Fruit fly (Drosophila melanogaster) whole organism, adult: ENCODE measurements around the gene Ag5r2.

ENCODE experiments used
- CG11617 ChIP-seq: fragments of 200-800 bp; sonication (Bioruptor generic); optimal IDR thresholded peaks from 2 replicates; lab custom pipeline; 2017; ENCODE audit warnings: mild to moderate bottlenecking, missing biosample characterization, missing genetic modification reagents, missing genetic modification characterization
- CG1620 ChIP-seq: fragments of 200-800 bp; sonication (Bioruptor generic); optimal IDR thresholded peaks from 2 replicates; lab custom pipeline; 2016; ENCODE audit warnings: missing biosample characterization, missing genetic modification characterization
- CG7045 ChIP-seq: fragments of 200-800 bp; sonication (Bioruptor generic); optimal IDR thresholded peaks from 2 replicates; lab custom pipeline; 2017; ENCODE audit warnings: missing biosample characterization, mild to moderate bottlenecking, missing genetic modification characterization
- Hr96 ChIP-seq: fragments of 200-800 bp; sonication (Bioruptor generic); optimal IDR thresholded peaks from 2 replicates; lab custom pipeline; 2016; ENCODE audit warnings: missing biosample characterization, missing genetic modification characterization
- bab1 ChIP-seq: fragments of 200-800 bp; sonication (Bioruptor generic); optimal IDR thresholded peaks from 3 replicates; lab custom pipeline; 2019; ENCODE audit warnings: missing biosample characterization, mild to moderate bottlenecking, missing genetic modification characterization, moderate library complexity
- cic ChIP-seq: fragments of 200-800 bp; sonication (Bioruptor generic); optimal IDR thresholded peaks from 2 replicates; lab custom pipeline; 2017; ENCODE audit warnings: missing biosample characterization, mild to moderate bottlenecking, missing genetic modification characterization, moderate library complexity
- cnc ChIP-seq, 2 experiments: fragments of >200 bp; optimal IDR thresholded peaks; 2 replicates each; lab custom pipeline; 2017
- kay ChIP-seq: fragments of 200-800 bp; sonication (Bioruptor generic); peaks from one replicate; lab custom pipeline; 2016; ENCODE audit warnings: missing biosample characterization, missing genetic modification characterization, borderline replicate concordance
- ovo ChIP-seq: fragments of 200-800 bp; sonication (Bioruptor generic); optimal IDR thresholded peaks from 2 replicates; lab custom pipeline; 2016; ENCODE audit warnings: missing biosample characterization, missing genetic modification characterization
- pad ChIP-seq: fragments of 200-800 bp; sonication (Bioruptor generic); optimal IDR thresholded peaks from 3 replicates; lab custom pipeline; 2017; ENCODE audit warnings: missing biosample characterization, missing genetic modification characterization, mild to moderate bottlenecking, moderate library complexity, missing genetic modification reagents
- tj ChIP-seq: fragments of 200-800 bp; sonication (Bioruptor generic); optimal IDR thresholded peaks from 3 replicates; lab custom pipeline; 2017; ENCODE audit warnings: missing biosample characterization, mild to moderate bottlenecking, missing genetic modification characterization, moderate library complexity
- toe ChIP-seq: fragments of 200-800 bp; sonication (Bioruptor generic); optimal IDR thresholded peaks from 2 replicates; lab custom pipeline; 2016; ENCODE audit warnings: missing biosample characterization, missing genetic modification characterization

DNA sequence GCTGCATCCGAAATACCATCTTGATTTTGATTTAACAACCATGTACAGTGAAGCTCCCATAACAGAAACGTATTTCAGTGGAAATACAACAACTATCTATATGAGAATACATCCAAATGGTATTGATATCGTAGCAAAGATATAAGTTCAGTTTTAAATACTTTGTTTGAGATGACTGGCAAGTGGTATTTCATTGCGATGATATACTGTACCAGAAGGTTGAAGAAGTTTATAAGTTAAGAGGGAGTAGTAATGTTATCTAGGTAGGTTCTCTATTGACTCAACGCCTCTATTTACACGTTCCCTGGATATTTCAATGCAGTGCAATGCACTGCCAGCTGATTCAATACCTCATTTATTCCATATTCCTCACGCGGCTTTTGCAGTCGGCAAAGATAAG is 21.8 kb upstream of the Ag5r2 start:
- TF ChIP-seq CG1620: peak; percentile 60
- TF ChIP-seq CG11617 (GFP tag; lab: Kevin White, UChicago): peak; percentile 52
- TF ChIP-seq Hr96 (GFP tag; lab: Kevin White, UChicago): peak; percentile 0
- TF ChIP-seq kay (GFP tag; lab: Kevin White, UChicago): no peak
- peak; percentile 15 for TF ChIP-seq toe (GFP tag; lab: Kevin White, UChicago)
- TF ChIP-seq CG7045 (GFP tag; lab: Kevin White, UChicago): peak; percentile 47
- TF ChIP-seq cnc (optimal IDR thresholded peaks at IDR 0.05; lab: Kevin White, UChicago): no peak
- peak; percentile 48 for TF ChIP-seq pad (GFP tag; lab: Kevin White, UChicago)
- peak; percentile 90 for TF ChIP-seq ovo (GFP tag; lab: Kevin White, UChicago)
- TF ChIP-seq bab1 (GFP tag; lab: Kevin White, UChicago): no peak
- no peak for TF ChIP-seq tj (GFP tag; lab: Kevin White, UChicago)
- TF ChIP-seq cic: peak; percentile 60
